Fruit fly (Drosophila melanogaster): Measurements from ENCODE around the gene Dph2.

The Dph2 gene

DNA sequence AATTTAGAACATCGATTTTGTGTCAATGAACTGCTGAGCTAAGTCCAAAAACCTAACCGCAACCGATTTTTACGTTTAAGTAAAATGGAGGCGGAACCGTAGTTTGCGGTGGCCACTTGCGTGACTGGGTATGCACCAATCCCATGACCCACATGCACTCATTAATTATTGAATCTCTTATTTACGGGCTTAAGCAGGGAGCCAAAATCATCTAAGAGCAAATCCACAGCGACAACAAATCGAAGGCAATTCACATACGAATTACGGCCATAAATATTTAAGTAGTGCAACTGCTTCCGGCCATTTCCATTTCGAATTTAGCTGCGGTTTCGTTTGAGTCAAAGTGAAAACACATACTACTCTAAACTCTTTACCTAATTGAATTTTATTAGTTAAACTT is 28.9 kb downstream of the Dph2 start:
- no peak for TF ChIP-seq CG5204 (GFP tag; optimal IDR thresholded peaks at IDR 0.05)
- no peak for TF ChIP-seq Clk (GFP tag; optimal IDR thresholded peaks at IDR 0.05)
- no peak for TF ChIP-seq Hr96 (GFP tag; optimal IDR thresholded peaks at IDR 0.05)
- no peak for TF ChIP-seq Crg-1 (GFP tag; optimal IDR thresholded peaks at IDR 0.05)
- no peak for TF ChIP-seq CG14711 (tag; optimal IDR thresholded peaks at IDR 0.05)

DNA sequence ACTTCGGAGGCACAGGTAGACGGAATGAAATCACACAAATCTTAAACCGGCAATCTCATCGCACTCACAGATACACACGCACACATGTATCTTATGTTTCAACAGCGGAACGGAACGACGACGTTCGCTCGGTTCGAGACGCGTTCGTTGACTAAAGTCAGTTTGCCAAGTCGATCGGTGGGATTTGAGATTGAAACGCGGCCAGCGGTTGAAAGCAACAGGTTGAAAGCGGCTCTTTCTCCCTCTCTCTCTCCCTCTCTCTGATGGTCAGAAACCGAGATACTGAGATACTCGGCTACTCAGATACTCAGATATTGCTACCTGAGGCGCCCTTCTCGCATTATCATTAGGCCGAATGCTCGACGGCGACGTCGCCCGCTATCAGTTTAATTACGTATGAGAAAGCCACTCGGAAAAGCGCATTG is 40.0 kb downstream of the Dph2 start:
- TF ChIP-seq Mnt (GFP tag; optimal IDR thresholded peaks at IDR 0.05): peak; percentile 21
- TF ChIP-seq CG7101 (tag; optimal IDR thresholded peaks at IDR 0.05): peak; percentile 32
- TF ChIP-seq CG14711 (tag; optimal IDR thresholded peaks at IDR 0.05): peak; percentile 10
- peak; percentile 40 for TF ChIP-seq pad (GFP tag; optimal IDR thresholded peaks at IDR 0.05)
- TF ChIP-seq Hr96 (GFP tag; optimal IDR thresholded peaks at IDR 0.05): no peak
- TF ChIP-seq cic (GFP tag; optimal IDR thresholded peaks at IDR 0.05): peak; percentile 63
- TF ChIP-seq bab1 (GFP tag; optimal IDR thresholded peaks at IDR 0.05): peak; percentile 7
- TF ChIP-seq Crg-1 (GFP tag; optimal IDR thresholded peaks at IDR 0.05): peak; percentile 71
- no peak for TF ChIP-seq toe (GFP tag; optimal IDR thresholded peaks at IDR 0.05)
- peak; percentile 46 for TF ChIP-seq CG11617 (GFP tag; optimal IDR thresholded peaks at IDR 0.05)
- no peak for TF ChIP-seq ovo (GFP tag; optimal IDR thresholded peaks at IDR 0.05)
- TF ChIP-seq CG12768 (GFP tag; optimal IDR thresholded peaks at IDR 0.05): peak; percentile 60
- peak; percentile 74 for TF ChIP-seq CG33017 (tag; optimal IDR thresholded peaks at IDR 0.05)
- peak; percentile 43 for TF ChIP-seq CG7045 (GFP tag; optimal IDR thresholded peaks at IDR 0.05)
- TF ChIP-seq Clk (GFP tag; optimal IDR thresholded peaks at IDR 0.05): no peak
- no peak for TF ChIP-seq kay (GFP tag; ENCODE audit: borderline replicate concordance)
- TF ChIP-seq CG1620 (GFP tag; optimal IDR thresholded peaks at IDR 0.05): no peak
- no peak for TF ChIP-seq cnc (optimal IDR thresholded peaks at IDR 0.05)
- peak; percentile 13 for TF ChIP-seq CG5204 (GFP tag; optimal IDR thresholded peaks at IDR 0.05)
- no peak for TF ChIP-seq tj (GFP tag; optimal IDR thresholded peaks at IDR 0.05)

DNA sequence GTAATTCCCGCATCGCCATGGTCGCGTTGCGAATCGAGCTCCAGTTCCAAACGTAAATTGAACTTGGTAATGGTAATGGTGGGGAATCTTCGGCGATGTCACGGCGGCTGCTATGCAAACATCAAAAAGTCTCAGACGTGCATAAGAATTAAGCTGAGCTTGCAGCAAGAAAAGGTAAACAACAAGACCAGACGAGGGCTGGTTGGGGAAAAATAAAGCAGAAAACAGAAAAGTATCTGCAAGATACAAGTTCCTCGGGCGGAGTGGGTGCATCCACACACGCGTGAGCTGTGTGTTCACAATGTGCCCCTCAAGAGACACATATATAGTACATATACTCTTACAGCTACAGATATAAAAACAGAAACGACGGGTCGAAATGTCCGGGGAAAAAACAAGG is 41.1 kb downstream of the Dph2 start:
- TF ChIP-seq tj (GFP tag; optimal IDR thresholded peaks at IDR 0.05) (peak; percentile 26), kay (GFP tag; ENCODE audit: borderline replicate concordance) (no peak)

DNA sequence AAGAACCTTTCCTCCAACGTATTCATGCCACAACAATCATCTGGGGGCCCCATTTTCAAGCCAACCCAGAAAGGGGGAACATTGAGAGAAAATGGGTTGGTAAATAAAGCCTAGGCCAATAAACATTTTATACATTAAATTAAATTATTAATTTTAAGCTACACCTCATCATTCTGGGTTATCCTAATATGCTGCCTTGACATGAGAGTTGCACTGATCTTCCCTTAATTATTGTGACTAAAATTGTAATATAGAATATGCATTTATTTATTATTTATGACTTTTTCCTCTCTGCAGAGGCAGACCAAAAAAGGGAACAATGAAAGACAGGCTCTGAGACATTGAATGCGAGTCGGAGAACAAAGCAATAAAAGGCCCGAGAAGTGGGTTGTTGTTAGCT is 45.9 kb downstream of the Dph2 start:
- no peak for TF ChIP-seq CG7045 (GFP tag; optimal IDR thresholded peaks at IDR 0.05)
- no peak for TF ChIP-seq Clk (GFP tag; optimal IDR thresholded peaks at IDR 0.05)
- no peak for TF ChIP-seq toe (GFP tag; optimal IDR thresholded peaks at IDR 0.05)
- no peak for TF ChIP-seq ovo (GFP tag; optimal IDR thresholded peaks at IDR 0.05)
- no peak for TF ChIP-seq CG7101 (tag; optimal IDR thresholded peaks at IDR 0.05)
- no peak for TF ChIP-seq cnc (optimal IDR thresholded peaks at IDR 0.05)
- TF ChIP-seq Hr96 (GFP tag; optimal IDR thresholded peaks at IDR 0.05): no peak
- no peak for TF ChIP-seq cic (GFP tag; optimal IDR thresholded peaks at IDR 0.05)
- TF ChIP-seq Crg-1 (GFP tag; optimal IDR thresholded peaks at IDR 0.05): no peak

DNA sequence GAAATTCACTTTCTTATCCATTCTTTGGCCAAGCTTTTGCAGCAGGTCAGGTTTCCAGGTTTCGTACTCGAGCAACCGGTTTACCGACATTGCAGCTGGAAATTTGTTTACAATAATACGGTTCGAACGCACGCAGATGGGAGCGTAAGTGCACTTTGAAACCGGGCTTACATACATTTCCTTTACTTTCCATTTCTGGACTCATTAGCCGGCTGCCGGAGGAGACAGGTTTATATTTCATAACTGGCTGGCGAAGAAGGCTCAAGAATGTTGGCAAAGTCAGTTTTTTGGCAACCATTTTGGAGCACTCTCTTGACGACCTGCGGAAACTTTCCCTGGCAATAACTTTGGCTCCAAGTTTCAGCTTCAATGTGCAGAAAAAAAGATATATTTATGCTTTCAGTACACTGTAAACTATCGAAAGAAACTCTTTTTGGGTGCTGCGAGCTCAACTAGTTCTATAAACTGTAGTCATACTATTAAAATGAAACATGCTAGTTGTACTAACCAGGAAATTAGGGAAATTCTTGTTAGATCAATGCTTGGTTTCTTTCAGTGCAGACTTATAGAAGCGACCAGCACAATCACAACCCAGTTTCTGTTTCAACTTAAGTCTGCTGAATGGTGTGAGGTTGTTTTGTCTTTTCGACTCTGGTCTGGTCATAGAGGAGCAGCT is 46.7 kb downstream of the Dph2 start:
- TF ChIP-seq CG1620 (GFP tag; optimal IDR thresholded peaks at IDR 0.05) (no peak), cnc (optimal IDR thresholded peaks at IDR 0.05) (no peak), cic (GFP tag; optimal IDR thresholded peaks at IDR 0.05) (no peak), Clk (GFP tag; optimal IDR thresholded peaks at IDR 0.05) (no peak), CG7045 (GFP tag; optimal IDR thresholded peaks at IDR 0.05) (no peak), CG11617 (GFP tag; optimal IDR thresholded peaks at IDR 0.05) (no peak), Mnt (GFP tag; optimal IDR thresholded peaks at IDR 0.05) (no peak), CG5204 (GFP tag; optimal IDR thresholded peaks at IDR 0.05) (no peak), Crg-1 (GFP tag; optimal IDR thresholded peaks at IDR 0.05) (no peak)

DNA sequence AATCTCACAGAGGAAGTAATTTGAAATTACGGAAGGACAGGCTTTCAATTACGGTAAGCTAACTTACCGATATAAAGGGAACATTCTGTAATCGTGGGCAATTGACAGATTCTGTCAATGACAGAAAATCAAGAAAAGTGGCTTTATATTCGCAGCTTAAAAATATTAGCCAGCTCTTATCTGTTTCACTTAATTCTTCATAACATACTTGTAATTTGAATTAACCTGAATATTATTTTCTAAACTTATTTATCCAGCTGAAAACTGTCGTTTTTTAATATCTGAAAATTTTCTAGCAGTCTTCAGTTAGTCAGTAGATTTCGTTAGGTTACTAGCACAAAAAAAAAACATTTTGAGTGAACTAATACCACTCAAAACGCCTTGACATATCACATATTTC is 49.0 kb downstream of the Dph2 start, which contains the start of gene CG3610:
CG3610 (plus strand) TSS at position 301 of the 400 bp plus-strand sequence.
- no peak for TF ChIP-seq CG12768 (GFP tag; optimal IDR thresholded peaks at IDR 0.05)
- no peak for TF ChIP-seq CG14711 (tag; optimal IDR thresholded peaks at IDR 0.05)
- no peak for TF ChIP-seq ovo (GFP tag; optimal IDR thresholded peaks at IDR 0.05)
- no peak for TF ChIP-seq CG7101 (tag; optimal IDR thresholded peaks at IDR 0.05)
- TF ChIP-seq CG7045 (GFP tag; optimal IDR thresholded peaks at IDR 0.05): no peak
- TF ChIP-seq Crg-1 (GFP tag; optimal IDR thresholded peaks at IDR 0.05): no peak
- TF ChIP-seq cic (GFP tag; optimal IDR thresholded peaks at IDR 0.05): no peak
- no peak for TF ChIP-seq pad (GFP tag; optimal IDR thresholded peaks at IDR 0.05)
- no peak for TF ChIP-seq cnc (optimal IDR thresholded peaks at IDR 0.05)
- no peak for TF ChIP-seq CG1620 (GFP tag; optimal IDR thresholded peaks at IDR 0.05)
- no peak for TF ChIP-seq kay (GFP tag; ENCODE audit: borderline replicate concordance)
- TF ChIP-seq toe (GFP tag; optimal IDR thresholded peaks at IDR 0.05): no peak
- TF ChIP-seq tj (GFP tag; optimal IDR thresholded peaks at IDR 0.05): no peak
- no peak for TF ChIP-seq bab1 (GFP tag; optimal IDR thresholded peaks at IDR 0.05)

Data from whole organism, adult.